Worm (Caenorhabditis elegans) whole organism, young adult: ENCODE data around the gene W02D7.12.

ENCODE experiments used
- C06A6.2 ChIP-seq: fragments of 200-800 bp; sonication (Bioruptor generic); conservative IDR thresholded peaks from 2 replicates; pipeline ENCODE4 v1.3.6; 2022; ENCODE audit warnings: missing genetic modification characterization, missing compliant biosample characterization
- F10E7.11 ChIP-seq: sonication (generic microtip); optimal IDR thresholded peaks from 2 replicates; lab custom pipeline; 2017; ENCODE audit warnings: mild to moderate bottlenecking, missing genetic modification characterization, moderate library complexity, missing compliant biosample characterization
- F22D6.2 ChIP-seq: sonication (generic microtip); optimal IDR thresholded peaks from 2 replicates; lab custom pipeline; 2016; ENCODE audit warnings: mild to moderate bottlenecking, missing genetic modification characterization, missing compliant biosample characterization
- F37B4.10 ChIP-seq: fragments of 200-800 bp; sonication (Bioruptor generic); IDR thresholded peaks from 2 replicates; pipeline ENCODE4 v1.3.6; 2022; ENCODE audit warnings: missing genetic modification characterization, missing compliant biosample characterization
- F57C9.4 ChIP-seq: sonication (generic microtip); optimal IDR thresholded peaks from 2 replicates; lab custom pipeline; 2017; ENCODE audit warnings: mild to moderate bottlenecking, missing genetic modification characterization, missing compliant biosample characterization
- K11D2.4 ChIP-seq: fragments of 200-800 bp; sonication (Bioruptor generic); IDR thresholded peaks from 2 replicates; pipeline ENCODE4 v1.3.6; 2022; ENCODE audit warnings: missing genetic modification reagents, missing genetic modification characterization, missing compliant biosample characterization
- K12H6.12 ChIP-seq: fragments of 200-800 bp; sonication (Bioruptor generic); optimal IDR thresholded peaks from 2 replicates; lab custom pipeline; 2018; ENCODE audit warnings: mild to moderate bottlenecking, missing genetic modification characterization, missing compliant biosample characterization
- T26A5.8 ChIP-seq: sonication (generic microtip); optimal IDR thresholded peaks from 2 replicates; lab custom pipeline; 2016; ENCODE audit warnings: missing genetic modification characterization, missing compliant biosample characterization
- Y79H2A.3 ChIP-seq: fragments of 200-800 bp; sonication (Bioruptor generic); conservative IDR thresholded peaks from 2 replicates; pipeline ENCODE4 v1.3.6; 2022; ENCODE audit warnings: missing genetic modification reagents, missing genetic modification characterization, missing compliant biosample characterization
- ama-1 ChIP-seq, 3 experiments: fragments of 150-350 bp in 1 of 3; sonication (generic microtip) in 2 of 3; optimal IDR thresholded peaks; 2 replicates each; lab custom pipeline; 2014 to 2018; ENCODE audit warnings: missing biosample characterization in 2 of 3, missing genetic modification characterization in 2 of 3, missing genetic modification reagents in 2 of 3
- athp-1 ChIP-seq: sonication (generic microtip); optimal IDR thresholded peaks from 2 replicates; lab custom pipeline; 2017; ENCODE audit warnings: mild to moderate bottlenecking, missing genetic modification characterization, missing compliant biosample characterization
- attf-3 ChIP-seq: fragments of 200-800 bp; sonication (Bioruptor generic); conservative IDR thresholded peaks from 2 replicates; pipeline ENCODE4 v1.3.6; 2022; ENCODE audit warnings: missing genetic modification reagents, missing genetic modification characterization, missing compliant biosample characterization
- attf-5 ChIP-seq: fragments of 200-800 bp; sonication (Bioruptor generic); optimal IDR thresholded peaks from 2 replicates; lab custom pipeline; 2018; ENCODE audit warnings: mild to moderate bottlenecking, missing genetic modification characterization, missing compliant biosample characterization
- attf-6 ChIP-seq: fragments of 200-800 bp; sonication (Bioruptor generic); IDR thresholded peaks from 2 replicates; pipeline ENCODE4 v1.3.6; 2022; ENCODE audit warnings: missing genetic modification reagents, missing genetic modification characterization, missing compliant biosample characterization
- bed-1 ChIP-seq: fragments of 200-800 bp; sonication (Bioruptor generic); IDR thresholded peaks from 2 replicates; pipeline ENCODE4 v1.3.6; 2022; ENCODE audit warnings: missing genetic modification reagents, missing genetic modification characterization, missing compliant biosample characterization
- bed-2 ChIP-seq: fragments of 200-800 bp; sonication (Bioruptor generic); IDR thresholded peaks from 2 replicates; pipeline ENCODE4 v1.3.6; 2022; ENCODE audit warnings: missing genetic modification reagents, missing genetic modification characterization, missing compliant biosample characterization
- ccch-3 ChIP-seq: fragments of 200-800 bp; sonication (Bioruptor generic); optimal IDR thresholded peaks from 2 replicates; lab custom pipeline; 2018; ENCODE audit warnings: mild to moderate bottlenecking, missing genetic modification characterization, missing compliant biosample characterization
- cebp-2 ChIP-seq: fragments of 200-800 bp; sonication (Bioruptor generic); IDR thresholded peaks from 2 replicates; pipeline ENCODE4 v1.3.6; 2022; ENCODE audit warnings: missing genetic modification characterization, missing compliant biosample characterization
- ceh-27 ChIP-seq: fragments of 200-800 bp; sonication (Bioruptor generic); optimal IDR thresholded peaks from 2 replicates; lab custom pipeline; 2018; ENCODE audit warnings: mild to moderate bottlenecking, missing genetic modification characterization, moderate library complexity, missing compliant biosample characterization
- ceh-58 ChIP-seq: fragments of 200-800 bp; sonication (Bioruptor generic); IDR thresholded peaks from 2 replicates; pipeline ENCODE4 v1.3.6; 2022; ENCODE audit warnings: missing genetic modification characterization, missing compliant biosample characterization
- dox-1 ChIP-seq: fragments of 200-800 bp; sonication (Bioruptor generic); IDR thresholded peaks from 2 replicates; pipeline ENCODE4 v1.3.6; 2022; ENCODE audit warnings: missing genetic modification reagents, missing genetic modification characterization, missing compliant biosample characterization
- dpff-1 ChIP-seq: sonication (generic microtip); optimal IDR thresholded peaks from 2 replicates; lab custom pipeline; 2017; ENCODE audit warnings: mild to moderate bottlenecking, missing genetic modification characterization, missing compliant biosample characterization
- efl-1 ChIP-seq: fragments of 150-350 bp; optimal IDR thresholded peaks from 2 replicates; lab custom pipeline; 2014; ENCODE audit warnings: missing biosample characterization, missing genetic modification reagents, missing genetic modification characterization
- egl-18 ChIP-seq: fragments of 200-800 bp; sonication (Bioruptor generic); IDR thresholded peaks from 2 replicates; pipeline ENCODE4 v1.3.6; 2022; ENCODE audit warnings: missing genetic modification reagents, missing genetic modification characterization, missing compliant biosample characterization
- ets-4 ChIP-seq: fragments of 200-800 bp; sonication (Bioruptor generic); optimal IDR thresholded peaks from 2 replicates; lab custom pipeline; 2018; ENCODE audit warnings: mild to moderate bottlenecking, missing genetic modification characterization, missing compliant biosample characterization
- gei-17 ChIP-seq: fragments of 200-800 bp; sonication (Bioruptor generic); optimal IDR thresholded peaks from 2 replicates; lab custom pipeline; 2018; ENCODE audit warnings: mild to moderate bottlenecking, missing genetic modification characterization, missing compliant biosample characterization
- hmg-1.2 ChIP-seq: fragments of 200-800 bp; sonication (Bioruptor generic); IDR thresholded peaks from 2 replicates; pipeline ENCODE4 v1.3.6; 2022; ENCODE audit warnings: missing genetic modification reagents, missing genetic modification characterization, missing compliant biosample characterization
- hmg-20 ChIP-seq: fragments of 200-800 bp; sonication (Bioruptor generic); IDR thresholded peaks from 2 replicates; pipeline ENCODE4 v1.3.6; 2022; ENCODE audit warnings: missing genetic modification reagents, missing genetic modification characterization, missing compliant biosample characterization
- hsf-1 ChIP-seq: fragments of 200-800 bp; sonication (Bioruptor generic); IDR thresholded peaks from 2 replicates; pipeline ENCODE4 v1.3.6; 2022; ENCODE audit warnings: missing genetic modification reagents, missing genetic modification characterization, missing compliant biosample characterization
- lin-26 ChIP-seq: fragments of 200-800 bp; sonication (Bioruptor generic); IDR thresholded peaks from 2 replicates; pipeline ENCODE4 v1.3.6; 2022; ENCODE audit warnings: missing genetic modification reagents, missing genetic modification characterization, missing compliant biosample characterization
- lin-40 ChIP-seq: sonication (generic microtip); optimal IDR thresholded peaks from 2 replicates; lab custom pipeline; 2016; ENCODE audit warnings: missing genetic modification characterization, mild to moderate bottlenecking, missing compliant biosample characterization, missing genotype, missing genetic modification reagents
- lsl-1 ChIP-seq: fragments of 200-800 bp; sonication (Bioruptor generic); optimal IDR thresholded peaks from 2 replicates; lab custom pipeline; 2018; ENCODE audit warnings: mild to moderate bottlenecking, missing genetic modification characterization, moderate library complexity, missing compliant biosample characterization
- madf-10 ChIP-seq: sonication (generic microtip); optimal IDR thresholded peaks from 2 replicates; lab custom pipeline; 2016; ENCODE audit warnings: mild to moderate bottlenecking, missing genetic modification characterization, missing compliant biosample characterization
- madf-6 ChIP-seq: fragments of 200-800 bp; sonication (Bioruptor generic); IDR thresholded peaks from 2 replicates; pipeline ENCODE4 v1.3.6; 2022; ENCODE audit warnings: missing genetic modification reagents, missing genetic modification characterization, missing compliant biosample characterization
- mel-28 ChIP-seq: sonication (generic microtip); optimal IDR thresholded peaks from 2 replicates; lab custom pipeline; 2016; ENCODE audit warnings: borderline replicate concordance, mild to moderate bottlenecking, missing genetic modification characterization, missing compliant biosample characterization
- mxl-1 ChIP-seq: sonication (generic microtip); optimal IDR thresholded peaks from 2 replicates; lab custom pipeline; 2016; ENCODE audit warnings: missing genetic modification characterization, missing compliant biosample characterization
- nfyb-1 ChIP-seq: fragments of 200-800 bp; sonication (Bioruptor generic); IDR thresholded peaks from 2 replicates; pipeline ENCODE4 v1.3.6; 2022; ENCODE audit warnings: missing genetic modification reagents, missing genetic modification characterization, missing compliant biosample characterization
- nhr-120 ChIP-seq: fragments of 200-800 bp; sonication (Bioruptor generic); IDR thresholded peaks from 2 replicates; pipeline ENCODE4 v1.3.6; 2022; ENCODE audit warnings: missing genetic modification characterization, missing compliant biosample characterization
- pha-4 ChIP-seq: fragments of 150-350 bp; sonication (generic microtip); optimal IDR thresholded peaks from 2 replicates; lab custom pipeline; 2014; ENCODE audit warnings: missing biosample characterization, missing genetic modification reagents, missing genetic modification characterization
- sea-2 ChIP-seq: fragments of 200-800 bp; sonication (Bioruptor generic); IDR thresholded peaks from 2 replicates; pipeline ENCODE4 v1.3.6; 2022; ENCODE audit warnings: missing genetic modification characterization, missing compliant biosample characterization
- snpc-1.1 ChIP-seq: sonication (generic microtip); optimal IDR thresholded peaks from 2 replicates; lab custom pipeline; 2017; ENCODE audit warnings: missing genetic modification characterization, mild to moderate bottlenecking, missing compliant biosample characterization, antibody characterized with exemption, moderate library complexity, missing genotype, missing genetic modification reagents; ENCODE audit not compliant: insufficient read depth
- sptf-2 ChIP-seq: fragments of 200-800 bp; sonication (Bioruptor generic); optimal IDR thresholded peaks from 2 replicates; lab custom pipeline; 2018; ENCODE audit warnings: mild to moderate bottlenecking, missing genetic modification characterization, missing compliant biosample characterization
- tbx-9 ChIP-seq: sonication (generic microtip); optimal IDR thresholded peaks from 2 replicates; lab custom pipeline; 2016; ENCODE audit warnings: borderline replicate concordance, missing genetic modification characterization, inconsistent platforms, missing compliant biosample characterization
- tlf-1 ChIP-seq: fragments of 200-800 bp; sonication (Bioruptor generic); optimal IDR thresholded peaks from 2 replicates; lab custom pipeline; 2018; ENCODE audit warnings: mild to moderate bottlenecking, missing genetic modification characterization, missing compliant biosample characterization
- xnd-1 ChIP-seq: sonication (generic microtip); optimal IDR thresholded peaks from 2 replicates; lab custom pipeline; 2016; ENCODE audit warnings: missing genotype, missing genetic modification reagents, missing genetic modification characterization, missing compliant biosample characterization
- ztf-18 ChIP-seq: sonication (generic microtip); optimal IDR thresholded peaks from 2 replicates; lab custom pipeline; 2016; ENCODE audit warnings: missing genotype, mild to moderate bottlenecking, missing genetic modification characterization, missing compliant biosample characterization
- ztf-22 ChIP-seq: fragments of 200-800 bp; sonication (Bioruptor generic); optimal IDR thresholded peaks from 2 replicates; lab custom pipeline; 2018; ENCODE audit warnings: mild to moderate bottlenecking, missing genetic modification characterization, moderate library complexity, missing compliant biosample characterization
- ztf-28 ChIP-seq: fragments of 200-800 bp; sonication (Bioruptor generic); IDR thresholded peaks from 2 replicates; pipeline ENCODE4 v1.3.6; 2022; ENCODE audit warnings: missing genetic modification reagents, missing genetic modification characterization, missing compliant biosample characterization
- ztf-3 ChIP-seq: fragments of 200-800 bp; sonication (Bioruptor generic); optimal IDR thresholded peaks from 2 replicates; lab custom pipeline; 2018; ENCODE audit warnings: mild to moderate bottlenecking, missing genetic modification characterization, missing compliant biosample characterization

The W02D7.12 gene

ce11 chrV:8348959-8349389 is 37.7 kb downstream of the W02D7.12 start (continued):
- TF ChIP-seq tbx-9 (tag; lab: Kevin White, UChicago) (no peak), nhr-120 (GFP tag; lab: Robert Waterston, UW) (no peak), nfyb-1 (GFP tag; lab: Robert Waterston, UW) (peak; percentile 92), ztf-22 (GFP tag; lab: Kevin White, UChicago) (no peak), ama-1 (optimal IDR thresholded peaks at IDR 0.05; lab: Kevin White, UChicago) (peak; percentile 95), ama-1 (GFP tag; optimal IDR thresholded peaks at IDR 0.05; lab: Kevin White, UChicago) (peak; percentile 30 to 43), mel-28 (no peak), athp-1 (peak; percentile 71), ztf-28 (GFP tag; lab: Robert Waterston, UW) (0 out of 2 replicates have a peak, but pooled peaks have one; percentile 56), hmg-1.2 (GFP tag; lab: Robert Waterston, UW) (peak; percentile 97), madf-6 (peak; percentile 93), K12H6.12 (peak; percentile 28), attf-5 (GFP tag; lab: Kevin White, UChicago) (peak; percentile 46), attf-6 (peak; percentile 95; the same call in 1 of the 2 replicates), C06A6.2 (GFP tag; lab: Robert Waterston, UW) (0 out of 2 replicates have a peak, but pooled peaks have one; percentile 25), lin-26 (GFP tag; lab: Robert Waterston, UW) (peak; percentile 54), attf-3 (0 out of 2 replicates have a peak, but pooled peaks have one; percentile 29), sea-2 (GFP tag; lab: Robert Waterston, UW) (no peak), pha-4 (tag; lab: Kevin White, UChicago) (no peak), lin-40 (tag; lab: Kevin White, UChicago) (peak; percentile 81), mxl-1 (no peak), F22D6.2 (peak; percentile 27), ztf-3 (GFP tag; lab: Kevin White, UChicago) (peak; percentile 15), F10E7.11 (tag; lab: Kevin White, UChicago) (peak; percentile 55), K11D2.4 (peak; percentile 65; the same call in 1 of the 2 replicates), tlf-1 (peak; percentile 67), ets-4 (GFP tag; lab: Kevin White, UChicago) (peak; percentile 34), dpff-1 (tag; lab: Kevin White, UChicago) (no peak), T26A5.8 (tag; lab: Kevin White, UChicago) (no peak), egl-18 (0 out of 2 replicates have a peak, but pooled peaks have one; percentile 9), bed-2 (GFP tag; lab: Robert Waterston, UW) (0 out of 2 replicates have a peak, but pooled peaks have one; percentile 16), dox-1 (GFP tag; lab: Robert Waterston, UW) (peak; percentile 96), lsl-1 (GFP tag; lab: Kevin White, UChicago) (peak; percentile 81), ztf-18 (tag; lab: Kevin White, UChicago) (peak; percentile 88), xnd-1 (peak; percentile 79), Y79H2A.3 (GFP tag; lab: Robert Waterston, UW) (no peak), F57C9.4 (tag; lab: Kevin White, UChicago) (no peak), ccch-3 (GFP tag; lab: Kevin White, UChicago) (no peak), snpc-1.1 (tag; lab: Kevin White, UChicago) (peak; percentile 99), gei-17 (GFP tag; lab: Kevin White, UChicago) (peak; percentile 65), hmg-20 (GFP tag; lab: Robert Waterston, UW) (peak; percentile 82), efl-1 (GFP tag; lab: Kevin White, UChicago) (peak; percentile 19), madf-10 (tag; lab: Kevin White, UChicago) (peak; percentile 82), hsf-1 (GFP tag; lab: Robert Waterston, UW) (peak; percentile 89), cebp-2 (GFP tag; lab: Robert Waterston, UW) (0 out of 2 replicates have a peak, but pooled peaks have one; percentile 32), ceh-27 (GFP tag; lab: Kevin White, UChicago) (peak; percentile 67), F37B4.10 (no peak), bed-1 (GFP tag; lab: Robert Waterston, UW) (no peak), ceh-58 (GFP tag; lab: Robert Waterston, UW) (no peak), sptf-2 (GFP tag; lab: Kevin White, UChicago) (peak; percentile 93)
